Fruit fly (Drosophila melanogaster): ENCODE data around the gene Sfp36F.

Sfp36F gene

DNA sequence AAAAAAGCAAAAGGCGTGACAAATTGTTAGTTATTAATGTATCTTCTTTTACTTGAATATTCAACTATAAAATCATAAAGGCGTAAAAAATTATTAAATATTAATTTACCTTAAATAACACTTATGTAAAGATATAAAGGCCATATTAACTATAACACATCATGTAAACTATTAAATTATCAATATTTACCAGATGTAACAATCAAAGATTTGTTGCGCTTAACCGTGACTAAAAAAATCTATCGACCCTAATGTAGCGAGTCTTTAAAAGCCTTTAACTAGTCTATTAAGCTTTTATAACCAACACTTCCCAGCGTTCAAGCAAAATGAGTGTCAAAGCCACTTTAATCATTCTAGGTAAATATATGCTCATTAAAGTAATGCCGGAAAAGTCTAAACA, at the start of gene Sfp36F:
TSS of gene Sfp36F (plus strand) at position 301 of the 400 bp plus-strand sequence.
- TF ChIP-seq CG17806 (tag; optimal IDR thresholded peaks at IDR 0.05) (no peak), gl (tag; optimal IDR thresholded peaks at IDR 0.05) (no peak), CG8159 (tag; optimal IDR thresholded peaks at IDR 0.05) (no peak), EcR (GFP tag; optimal IDR thresholded peaks at IDR 0.05) (no peak), fd96Ca (GFP tag; IDR thresholded peaks at IDR 0.05) (no peak), D1 (tag; optimal IDR thresholded peaks at IDR 0.05) (no peak), CG4496 (GFP tag; IDR thresholded peaks at IDR 0.05) (no peak), CG15710 (tag; optimal IDR thresholded peaks at IDR 0.05) (no peak), CG34367 (tag; optimal IDR thresholded peaks at IDR 0.05) (no peak)

DNA sequence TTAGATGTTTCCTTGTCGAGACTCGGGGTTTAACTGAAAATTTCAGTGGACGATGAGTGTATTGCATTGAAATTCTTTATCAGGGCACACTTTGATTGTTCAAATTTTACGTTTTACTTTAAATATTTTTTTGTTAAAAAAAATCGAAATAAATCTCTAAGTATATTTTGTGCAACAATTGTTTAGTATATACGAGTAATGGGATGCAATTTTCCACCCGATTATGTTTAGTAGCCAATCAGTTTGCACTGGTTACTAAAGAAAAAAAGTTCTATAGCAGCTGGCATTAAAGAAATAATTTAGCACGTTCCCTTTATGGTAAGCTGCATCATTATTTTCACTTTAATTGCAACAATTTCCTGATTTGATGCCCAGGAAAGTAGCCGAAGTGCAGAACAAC, 34.4 kb upstream of the Sfp36F start, which contains the start of gene CG31788:
TSS of gene CG31788 (minus strand) at position 101 of the 400 bp plus-strand sequence.
- no peak for TF ChIP-seq D1 (tag; optimal IDR thresholded peaks at IDR 0.05)
- no peak for TF ChIP-seq CG32121 (GFP tag; IDR thresholded peaks at IDR 0.05)
- TF ChIP-seq CG34367 (tag; optimal IDR thresholded peaks at IDR 0.05) = no peak
- TF ChIP-seq CG8159 (tag; optimal IDR thresholded peaks at IDR 0.05) = no peak
- TF ChIP-seq CG13204 (GFP tag; optimal IDR thresholded peaks at IDR 0.05) = no peak
- TF ChIP-seq CG17806 (tag; optimal IDR thresholded peaks at IDR 0.05) = no peak
- TF ChIP-seq EcR (GFP tag; optimal IDR thresholded peaks at IDR 0.05) = no peak
- no peak for TF ChIP-seq CG8301 (tag; optimal IDR thresholded peaks at IDR 0.05)
- no peak for TF ChIP-seq CG9948 (tag; optimal IDR thresholded peaks at IDR 0.05)
- TF ChIP-seq Ets98B (GFP tag; IDR thresholded peaks at IDR 0.05) = no peak
- no peak for TF ChIP-seq fd96Ca (GFP tag; IDR thresholded peaks at IDR 0.05)
- TF ChIP-seq CG12605 (GFP tag; IDR thresholded peaks at IDR 0.05) = no peak
- TF ChIP-seq CG14655 (GFP tag; optimal IDR thresholded peaks at IDR 0.05) = no peak
- TF ChIP-seq gl (tag; optimal IDR thresholded peaks at IDR 0.05) = no peak
- no peak for TF ChIP-seq Pif1B (GFP tag; optimal IDR thresholded peaks at IDR 0.05)

DNA sequence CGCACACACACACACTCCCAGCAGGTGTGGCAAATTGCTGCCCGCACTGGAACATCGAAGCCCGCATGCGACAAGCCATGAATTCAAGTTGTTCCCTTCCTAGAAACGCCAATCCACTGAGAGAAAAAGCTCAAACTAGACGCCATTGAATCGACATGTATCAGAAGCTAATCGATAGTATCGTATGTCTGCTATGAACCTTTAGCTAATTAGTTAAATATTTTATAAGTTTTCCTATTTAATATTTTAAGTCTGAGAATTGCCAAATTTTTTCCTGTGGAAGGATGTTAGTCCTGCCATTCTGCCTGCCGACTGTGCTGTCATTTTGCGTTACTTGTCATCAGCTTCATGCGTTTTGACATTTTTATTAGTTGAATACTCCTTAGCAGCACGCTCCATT, 24.5 kb upstream of the Sfp36F start:
- no peak for TF ChIP-seq CG17806 (tag; optimal IDR thresholded peaks at IDR 0.05)
- no peak for TF ChIP-seq EcR (GFP tag; optimal IDR thresholded peaks at IDR 0.05)
- TF ChIP-seq D1 (tag; optimal IDR thresholded peaks at IDR 0.05) = no peak
- TF ChIP-seq Pif1B (GFP tag; optimal IDR thresholded peaks at IDR 0.05) = no peak

DNA sequence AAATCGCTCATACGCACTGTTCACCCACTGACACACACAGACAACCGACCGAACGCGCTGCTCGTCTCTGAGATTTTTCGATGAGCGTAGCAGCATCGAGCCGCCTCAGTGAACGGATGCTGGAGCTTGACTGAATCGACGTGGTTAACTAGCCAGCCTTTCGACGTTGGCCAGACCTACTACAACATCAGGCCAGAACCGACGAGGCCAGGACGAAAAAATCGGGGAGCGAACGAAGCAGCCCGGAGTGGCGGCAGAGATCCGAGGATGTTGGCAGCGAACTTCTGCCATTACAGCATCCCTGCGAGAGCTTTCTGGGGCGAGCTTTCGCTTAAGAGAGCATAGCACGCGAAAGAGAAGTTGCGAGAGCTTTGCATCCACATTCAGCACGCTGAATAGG, 16.7 kb upstream of the Sfp36F start, which contains the start of gene CG42750:
TSS of gene CG42750 (minus strand) at position 108 of the 400 bp plus-strand sequence.
- TF ChIP-seq CG9948 (tag; optimal IDR thresholded peaks at IDR 0.05) (no peak), Pif1A (GFP tag; optimal IDR thresholded peaks at IDR 0.05) (no peak), CG8301 (tag; optimal IDR thresholded peaks at IDR 0.05) (no peak), CG4496 (GFP tag; IDR thresholded peaks at IDR 0.05) (no peak), CG32121 (GFP tag; IDR thresholded peaks at IDR 0.05) (no peak)

DNA sequence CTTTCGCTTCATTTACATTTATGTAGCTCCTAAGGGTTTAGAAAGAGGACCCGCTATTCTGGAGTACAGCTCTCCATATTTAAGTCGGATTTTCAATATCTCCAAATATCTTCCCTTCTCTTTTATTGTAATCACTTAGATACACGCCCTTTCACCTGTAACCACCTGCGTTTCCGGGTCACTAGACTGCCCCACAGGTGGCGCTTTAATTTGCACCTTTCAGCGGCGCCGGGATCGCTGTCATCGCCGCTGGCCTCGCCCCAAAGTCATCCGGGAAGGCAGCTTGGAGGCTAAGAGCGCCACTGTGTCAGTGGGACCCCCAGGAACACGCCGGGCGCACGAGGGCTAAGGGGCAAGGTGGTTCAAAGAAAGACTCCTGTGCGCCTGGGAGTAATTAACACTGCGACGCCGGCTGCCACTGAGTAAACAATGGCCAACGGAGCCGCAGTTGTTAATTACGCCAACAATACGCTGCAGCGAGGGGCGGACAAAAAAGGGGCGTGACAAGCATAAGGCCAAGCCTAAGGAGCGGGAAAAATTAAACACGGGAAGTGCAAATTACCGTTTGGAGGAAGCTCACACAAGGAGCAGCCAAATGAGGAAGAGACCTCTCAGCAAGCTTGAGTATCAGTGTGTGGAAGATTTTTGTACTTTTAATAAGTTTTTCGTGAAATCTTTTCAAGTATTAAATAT, 8.0 kb upstream of the Sfp36F start:
- no peak for TF ChIP-seq CG34367 (tag; optimal IDR thresholded peaks at IDR 0.05)
- TF ChIP-seq Pif1A (GFP tag; optimal IDR thresholded peaks at IDR 0.05) = no peak
- no peak for TF ChIP-seq fd96Ca (GFP tag; IDR thresholded peaks at IDR 0.05)
- TF ChIP-seq Ets98B (GFP tag; IDR thresholded peaks at IDR 0.05) = no peak
- TF ChIP-seq CG8159 (tag; optimal IDR thresholded peaks at IDR 0.05) = no peak
- no peak for TF ChIP-seq gl (tag; optimal IDR thresholded peaks at IDR 0.05)
- TF ChIP-seq rn (GFP tag; IDR thresholded peaks at IDR 0.05) = no peak
- no peak for TF ChIP-seq CG9948 (tag; optimal IDR thresholded peaks at IDR 0.05)
- TF ChIP-seq Snoo (tag; optimal IDR thresholded peaks at IDR 0.05) = no peak
- TF ChIP-seq EcR (GFP tag; optimal IDR thresholded peaks at IDR 0.05) = no peak
- TF ChIP-seq CG4496 (GFP tag; IDR thresholded peaks at IDR 0.05) = no peak
- no peak for TF ChIP-seq CG15710 (tag; optimal IDR thresholded peaks at IDR 0.05)
- TF ChIP-seq D1 (tag; optimal IDR thresholded peaks at IDR 0.05) = no peak

DNA sequence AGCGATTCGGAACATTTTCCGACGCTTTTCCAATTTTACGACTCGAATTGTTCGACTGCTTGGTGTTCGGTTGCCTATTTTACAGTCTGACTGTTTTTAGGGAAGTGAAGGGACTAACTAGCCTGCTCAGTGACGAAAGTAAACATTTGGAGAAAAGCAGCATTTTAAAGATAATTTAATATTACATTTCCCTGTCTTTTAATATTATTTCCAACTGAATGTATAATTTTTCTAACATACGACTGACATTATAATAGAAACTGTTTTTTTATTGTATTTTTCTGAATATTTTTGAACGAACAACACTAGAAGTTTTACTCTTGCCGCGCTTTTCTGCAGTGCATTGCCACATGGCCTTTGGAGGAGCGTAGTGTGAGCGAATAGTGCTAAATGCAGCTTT, 6.7 kb upstream of the Sfp36F start, which contains the start of gene CG31787:
TSS of gene CG31787 (minus strand) at position 101 of the 400 bp plus-strand sequence.
- no peak for TF ChIP-seq Pif1B (GFP tag; optimal IDR thresholded peaks at IDR 0.05)
- no peak for TF ChIP-seq CG10348 (GFP tag; IDR thresholded peaks at IDR 0.05)
- TF ChIP-seq CG9948 (tag; optimal IDR thresholded peaks at IDR 0.05) = no peak
- TF ChIP-seq gl (tag; optimal IDR thresholded peaks at IDR 0.05) = no peak
- no peak for TF ChIP-seq CG12605 (GFP tag; IDR thresholded peaks at IDR 0.05)
- no peak for TF ChIP-seq EcR (GFP tag; optimal IDR thresholded peaks at IDR 0.05)
- TF ChIP-seq D1 (tag; optimal IDR thresholded peaks at IDR 0.05) = no peak
- no peak for TF ChIP-seq CG4496 (GFP tag; IDR thresholded peaks at IDR 0.05)
- no peak for TF ChIP-seq CG8301 (tag; optimal IDR thresholded peaks at IDR 0.05)
- no peak for TF ChIP-seq rn (GFP tag; IDR thresholded peaks at IDR 0.05)
- no peak for TF ChIP-seq CG17806 (tag; optimal IDR thresholded peaks at IDR 0.05)
- TF ChIP-seq Ets98B (GFP tag; IDR thresholded peaks at IDR 0.05) = no peak
- TF ChIP-seq CG15710 (tag; optimal IDR thresholded peaks at IDR 0.05) = no peak
- TF ChIP-seq CG13204 (GFP tag; optimal IDR thresholded peaks at IDR 0.05) = no peak
- no peak for TF ChIP-seq CG8159 (tag; optimal IDR thresholded peaks at IDR 0.05)
- no peak for TF ChIP-seq Snoo (tag; optimal IDR thresholded peaks at IDR 0.05)
- TF ChIP-seq fd96Ca (GFP tag; IDR thresholded peaks at IDR 0.05) = no peak

DNA sequence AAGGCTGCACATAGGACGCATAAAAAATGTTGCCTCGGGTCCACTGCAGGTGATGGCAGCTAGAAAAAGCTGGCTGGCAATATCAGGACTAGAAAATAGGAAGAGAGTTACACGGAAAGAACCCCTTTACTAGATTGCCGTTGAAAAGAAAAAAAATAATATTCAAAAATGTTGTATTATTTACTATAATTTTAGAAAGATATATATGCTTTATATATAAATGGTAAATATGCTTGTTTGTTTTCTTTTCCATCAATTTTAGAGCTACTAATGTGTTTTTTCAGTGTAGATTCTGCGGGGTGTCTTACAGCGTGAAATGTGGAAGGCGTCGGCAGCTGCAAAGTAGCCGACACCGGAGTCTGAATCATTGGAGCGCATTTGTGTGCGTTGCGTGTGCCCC, 5.2 kb upstream of the Sfp36F start:
- TF ChIP-seq Snoo (tag; optimal IDR thresholded peaks at IDR 0.05) (no peak), CG15710 (tag; optimal IDR thresholded peaks at IDR 0.05) (peak; percentile 43), CG9948 (tag; optimal IDR thresholded peaks at IDR 0.05) (no peak), fd96Ca (GFP tag; IDR thresholded peaks at IDR 0.05) (no peak), CG14655 (GFP tag; optimal IDR thresholded peaks at IDR 0.05) (peak; percentile 47), rn (GFP tag; IDR thresholded peaks at IDR 0.05) (no peak), CG34367 (tag; optimal IDR thresholded peaks at IDR 0.05) (peak; percentile 5), gl (tag; optimal IDR thresholded peaks at IDR 0.05) (no peak), Pif1A (GFP tag; optimal IDR thresholded peaks at IDR 0.05) (no peak), CG8159 (tag; optimal IDR thresholded peaks at IDR 0.05) (peak; percentile 54)

All from whole organism, pupa.